ENCODE assay signal across 1 fruit fly cellular context in genomic region chr3R:30195606-30196049, dm6.
TF ChIP-seq lines count a peak whose summit lies in the region.

No protein-coding gene starts in this region.

TF ChIP-seq in whole organism, embryonic, 481 proteins besides CTCF, POLR2A, EP300 and RAD21 (continued from another document and continues in another):
- TF ChIP-seq jing (GFP tag; optimal IDR thresholded peaks at IDR 0.05; lab: Kevin White, UChicago) (no peak), CG10431 (GFP tag; optimal IDR thresholded peaks at IDR 0.05; lab: Kevin White, UChicago) (no peak), CG15073 (GFP tag; optimal IDR thresholded peaks at IDR 0.05; lab: Kevin White, UChicago) (no peak), Hr3 (GFP tag; optimal IDR thresholded peaks at IDR 0.05; lab: Kevin White, UChicago) (no peak), tap (tag; optimal IDR thresholded peaks at IDR 0.05; lab: Kevin White, UChicago) (no peak), pita (GFP tag; optimal IDR thresholded peaks at IDR 0.05; lab: Kevin White, UChicago) (peak; percentile 56), Mes4 (GFP tag; optimal IDR thresholded peaks at IDR 0.05; lab: Kevin White, UChicago) (no peak), Dek (tag; optimal IDR thresholded peaks at IDR 0.05; lab: Kevin White, UChicago) (peak; percentile 46), CG11247 (GFP tag; IDR thresholded peaks at IDR 0.05; lab: Robert Waterston, UW) (peak; percentile 54; the same call in 1 of the 2 replicates), CG43689 (GFP tag; IDR thresholded peaks at IDR 0.05; lab: Robert Waterston, UW) (no peak), Hr51 (GFP tag; optimal IDR thresholded peaks at IDR 0.05; lab: Kevin White, UChicago) (peak; percentile 21 to 32), CG11723 (GFP tag; optimal IDR thresholded peaks at IDR 0.05; lab: Kevin White, UChicago) (no peak), Rfx (GFP tag; IDR thresholded peaks at IDR 0.05; lab: Robert Waterston, UW) (peak; percentile 88), fd3F (GFP tag; optimal IDR thresholded peaks at IDR 0.05; lab: Kevin White, UChicago) (no peak), CG17612 (GFP tag; IDR thresholded peaks at IDR 0.05; lab: Robert Waterston, UW) (peak; percentile 35; the same call in 1 of the 2 replicates), Spps (tag; optimal IDR thresholded peaks at IDR 0.05; lab: Kevin White, UChicago) (no peak), TFAM (GFP tag; optimal IDR thresholded peaks at IDR 0.05; lab: Kevin White, UChicago) (no peak), CG14014 (GFP tag; IDR thresholded peaks at IDR 0.05; lab: Robert Waterston, UW) (no peak), CrebB (tag; optimal IDR thresholded peaks at IDR 0.05; lab: Kevin White, UChicago) (peak; percentile 39), Ets97D (GFP tag; optimal IDR thresholded peaks at IDR 0.05; lab: Kevin White, UChicago) (peak; percentile 8), CG10543 (GFP tag; optimal IDR thresholded peaks at IDR 0.05; lab: Kevin White, UChicago) (peak; percentile 67), CG7372 (GFP tag; IDR thresholded peaks at IDR 0.05; lab: Robert Waterston, UW) (peak; percentile 18; the same call in 1 of the 2 replicates), slp2 (GFP tag; optimal IDR thresholded peaks at IDR 0.05; lab: Kevin White, UChicago) (peak; percentile 4), onecut (GFP tag; IDR thresholded peaks at IDR 0.05; lab: Robert Waterston, UW) (no peak), CG4282 (GFP tag; optimal IDR thresholded peaks at IDR 0.05; lab: Kevin White, UChicago) (no peak), Oaz (GFP tag; IDR thresholded peaks at IDR 0.05; lab: Robert Waterston, UW) (0 out of 2 replicates have a peak, but pooled peaks have one; percentile 14), sc (optimal IDR thresholded peaks at IDR 0.05; lab: Kevin White, UChicago) (no peak), sc (GFP tag; optimal IDR thresholded peaks at IDR 0.05; lab: Kevin White, UChicago) (no peak), CG12155 (GFP tag; optimal IDR thresholded peaks at IDR 0.05; lab: Kevin White, UChicago) (peak; percentile 7), CG17385 (GFP tag; optimal IDR thresholded peaks at IDR 0.05; lab: Kevin White, UChicago) (no peak), Sry-δ (GFP tag; optimal IDR thresholded peaks at IDR 0.05; lab: Kevin White, UChicago) (peak; percentile 5), eve (GFP tag; optimal IDR thresholded peaks at IDR 0.05; lab: Kevin White, UChicago) (no peak), CG13624 (GFP tag; optimal IDR thresholded peaks at IDR 0.05; lab: Kevin White, UChicago) (no peak), CG7987 (GFP tag; optimal IDR thresholded peaks at IDR 0.05; lab: Kevin White, UChicago) (peak; percentile 36), CG18262 (tag; optimal IDR thresholded peaks at IDR 0.05; lab: Kevin White, UChicago) (peak; percentile 20), D19A (tag; optimal IDR thresholded peaks at IDR 0.05; lab: Kevin White, UChicago) (no peak), tgo (GFP tag; IDR thresholded peaks at IDR 0.05; lab: Robert Waterston, UW) (peak; percentile 52), Aef1 (GFP tag; IDR thresholded peaks at IDR 0.05; lab: Robert Waterston, UW) (no peak), dm (GFP tag; optimal IDR thresholded peaks at IDR 0.05; lab: Kevin White, UChicago) (peak; percentile 83), CG18011 (GFP tag; optimal IDR thresholded peaks at IDR 0.05; lab: Kevin White, UChicago) (no peak), Side (GFP tag; optimal IDR thresholded peaks at IDR 0.05; lab: Kevin White, UChicago) (peak; percentile 5), CG31441 (GFP tag; IDR thresholded peaks at IDR 0.05; lab: Robert Waterston, UW) (no peak), CG30020 (tag; optimal IDR thresholded peaks at IDR 0.05; lab: Kevin White, UChicago) (no peak), CG4360 (GFP tag; IDR thresholded peaks at IDR 0.05; lab: Robert Waterston, UW) (no peak; the same call in 1 of the 2 replicates), psq (GFP tag; optimal IDR thresholded peaks at IDR 0.05; lab: Kevin White, UChicago) (no peak), sr (GFP tag; IDR thresholded peaks at IDR 0.05; lab: Robert Waterston, UW) (no peak), CG6765 (GFP tag; optimal IDR thresholded peaks at IDR 0.05; lab: Kevin White, UChicago) (no peak), CG8944 (GFP tag; optimal IDR thresholded peaks at IDR 0.05; lab: Kevin White, UChicago) (peak; percentile 47), CG6791 (GFP tag; IDR thresholded peaks at IDR 0.05; lab: Robert Waterston, UW; ENCODE audit: partially characterized antibody) (0 out of 3 replicates have a peak, but pooled peaks have one; percentile 35), cad (GFP tag; optimal IDR thresholded peaks at IDR 0.05; lab: Kevin White, UChicago) (no peak), crol (GFP tag; IDR thresholded peaks at IDR 0.05; lab: Robert Waterston, UW) (no peak), ac (GFP tag; optimal IDR thresholded peaks at IDR 0.05; lab: Kevin White, UChicago) (no peak), CG2129 (GFP tag; IDR thresholded peaks at IDR 0.05; lab: Robert Waterston, UW; ENCODE audit: partially characterized antibody) (no peak), lab (GFP tag; optimal IDR thresholded peaks at IDR 0.05; lab: Kevin White, UChicago) (peak; percentile 76), dimm (GFP tag; IDR thresholded peaks at IDR 0.05; lab: Robert Waterston, UW) (no peak), ssp (GFP tag; IDR thresholded peaks at IDR 0.05; lab: Robert Waterston, UW) (no peak), slbo (GFP tag; IDR thresholded peaks at IDR 0.05; lab: Robert Waterston, UW) (peak; percentile 83), CG14050 (GFP tag; IDR thresholded peaks at IDR 0.05; lab: Robert Waterston, UW) (peak; percentile 50; the same call in 1 of the 3 replicates), CkIIα-i1 (GFP tag; IDR thresholded peaks at IDR 0.05; lab: Robert Waterston, UW) (no peak), CG10209 (GFP tag; optimal IDR thresholded peaks at IDR 0.05; lab: Kevin White, UChicago) (no peak), croc (GFP tag; conservative IDR thresholded peaks at IDR 0.05; lab: Robert Waterston, UW) (no peak), ranshi (GFP tag; IDR thresholded peaks at IDR 0.05; lab: Robert Waterston, UW) (no peak), Poxn (GFP tag; IDR thresholded peaks at IDR 0.05; lab: Robert Waterston, UW) (no peak), CG15479 (GFP tag; optimal IDR thresholded peaks at IDR 0.05; lab: Kevin White, UChicago) (no peak), CG1603 (tag; optimal IDR thresholded peaks at IDR 0.05; lab: Kevin White, UChicago) (peak; percentile 37), CG12659 (GFP tag; optimal IDR thresholded peaks at IDR 0.05; lab: Kevin White, UChicago) (peak; percentile 47), gsb-n (tag; optimal IDR thresholded peaks at IDR 0.05; lab: Kevin White, UChicago) (no peak), chinmo (GFP tag; IDR thresholded peaks at IDR 0.05; lab: Robert Waterston, UW; ENCODE audit: partially characterized antibody) (peak; percentile 31; the same call in 1 of the 4 replicates), Nf-YC (tag; optimal IDR thresholded peaks at IDR 0.05; lab: Kevin White, UChicago) (peak; percentile 53), CG9727 (GFP tag; optimal IDR thresholded peaks at IDR 0.05; lab: Kevin White, UChicago) (no peak), Ptx1 (GFP tag; IDR thresholded peaks at IDR 0.05; lab: Robert Waterston, UW) (peak; percentile 70), CG17802 (tag; optimal IDR thresholded peaks at IDR 0.05; lab: Kevin White, UChicago) (no peak), CG7357 (GFP tag; IDR thresholded peaks at IDR 0.05; lab: Robert Waterston, UW) (no peak), CG12769 (tag; optimal IDR thresholded peaks at IDR 0.05; lab: Kevin White, UChicago) (peak; percentile 65), zen2 (GFP tag; IDR thresholded peaks at IDR 0.05; lab: Robert Waterston, UW; ENCODE audit: partially characterized antibody) (no peak), CG11504 (tag; optimal IDR thresholded peaks at IDR 0.05; lab: Kevin White, UChicago) (peak; percentile 44), CG1792 (GFP tag; optimal IDR thresholded peaks at IDR 0.05; lab: Kevin White, UChicago) (no peak), Ravus (GFP tag; IDR thresholded peaks at IDR 0.05; lab: Robert Waterston, UW) (no peak), Chrac-16 (GFP tag; optimal IDR thresholded peaks at IDR 0.05; lab: Kevin White, UChicago) (peak; percentile 30), NC2β (GFP tag; optimal IDR thresholded peaks at IDR 0.05; lab: Kevin White, UChicago) (no peak), mirr (GFP tag; optimal IDR thresholded peaks at IDR 0.05; lab: Kevin White, UChicago) (peak; percentile 42), tin (GFP tag; optimal IDR thresholded peaks at IDR 0.05; lab: Kevin White, UChicago) (peak; percentile 42), CG6813 (GFP tag; optimal IDR thresholded peaks at IDR 0.05; lab: Kevin White, UChicago) (no peak), CG10274 (GFP tag; optimal IDR thresholded peaks at IDR 0.05; lab: Kevin White, UChicago) (no peak), luna (GFP tag; optimal IDR thresholded peaks at IDR 0.05; lab: Kevin White, UChicago) (no peak), unpg (GFP tag; optimal IDR thresholded peaks at IDR 0.05; lab: Kevin White, UChicago) (no peak), schlank (tag; optimal IDR thresholded peaks at IDR 0.05; lab: Kevin White, UChicago) (peak; percentile 36), Bdp1 (GFP tag; optimal IDR thresholded peaks at IDR 0.05; lab: Kevin White, UChicago) (no peak), B-H2 (GFP tag; optimal IDR thresholded peaks at IDR 0.05; lab: Kevin White, UChicago) (peak; percentile 42), jigr1 (GFP tag; IDR thresholded peaks at IDR 0.05; lab: Robert Waterston, UW) (no peak), fu2 (GFP tag; optimal IDR thresholded peaks at IDR 0.05; lab: Kevin White, UChicago) (peak; percentile 47), cwo (GFP tag; optimal IDR thresholded peaks at IDR 0.05; lab: Kevin White, UChicago) (peak; percentile 58), sug (tag; optimal IDR thresholded peaks at IDR 0.05; lab: Kevin White, UChicago) (peak; percentile 51), CG10147 (GFP tag; optimal IDR thresholded peaks at IDR 0.05; lab: Kevin White, UChicago) (peak; percentile 41), H15 (GFP tag; IDR thresholded peaks at IDR 0.05; lab: Robert Waterston, UW) (peak; percentile 45; the same call in 1 of the 3 replicates), sima (GFP tag; optimal IDR thresholded peaks at IDR 0.05; lab: Kevin White, UChicago) (no peak), Sin3A (optimal IDR thresholded peaks at IDR 0.05; lab: Kevin White, UChicago) (no peak), Bgb (GFP tag; IDR thresholded peaks at IDR 0.05; lab: Robert Waterston, UW; ENCODE audit: partially characterized antibody) (peak; percentile 35; the same call in 1 of the 2 replicates), NK7.1 (GFP tag; optimal IDR thresholded peaks at IDR 0.05; lab: Kevin White, UChicago) (no peak), Fer3 (tag; optimal IDR thresholded peaks at IDR 0.05; lab: Kevin White, UChicago) (peak; percentile 14), usp (GFP tag; optimal IDR thresholded peaks at IDR 0.05; lab: Kevin White, UChicago) (no peak), CG3838 (GFP tag; optimal IDR thresholded peaks at IDR 0.05; lab: Kevin White, UChicago) (no peak), Nf-YA (GFP tag; IDR thresholded peaks at IDR 0.05; lab: Robert Waterston, UW) (0 out of 2 replicates have a peak, but pooled peaks have one; percentile 27), ttk (GFP tag; IDR thresholded peaks at IDR 0.05; lab: Robert Waterston, UW) (0 out of 2 replicates have a peak, but pooled peaks have one; percentile 20), Jarid2 (GFP tag; optimal IDR thresholded peaks at IDR 0.05; lab: Kevin White, UChicago) (peak; percentile 45), Meics (GFP tag; optimal IDR thresholded peaks at IDR 0.05; lab: Kevin White, UChicago) (peak; percentile 62), dmrt11E (tag; optimal IDR thresholded peaks at IDR 0.05; lab: Kevin White, UChicago) (no peak), CG6689 (GFP tag; IDR thresholded peaks at IDR 0.05; lab: Robert Waterston, UW) (no peak), CG8290 (GFP tag; optimal IDR thresholded peaks at IDR 0.05; lab: Kevin White, UChicago) (no peak), CG8290 (tag; optimal IDR thresholded peaks at IDR 0.05; lab: Kevin White, UChicago) (peak in 1 of 2 experiments; percentile 86), tx (GFP tag; optimal IDR thresholded peaks at IDR 0.05; lab: Kevin White, UChicago) (no peak), CG15601 (tag; optimal IDR thresholded peaks at IDR 0.05; lab: Kevin White, UChicago) (peak; percentile 40), BtbVII (GFP tag; optimal IDR thresholded peaks at IDR 0.05; lab: Kevin White, UChicago) (no peak), CG2120 (GFP tag; optimal IDR thresholded peaks at IDR 0.05; lab: Kevin White, UChicago) (peak; percentile 79), otp (GFP tag; IDR thresholded peaks at IDR 0.05; lab: Robert Waterston, UW) (no peak), CG12942 (GFP tag; optimal IDR thresholded peaks at IDR 0.05; lab: Kevin White, UChicago) (peak; percentile 24), trem (tag; optimal IDR thresholded peaks at IDR 0.05; lab: Kevin White, UChicago) (no peak), tup (GFP tag; optimal IDR thresholded peaks at IDR 0.05; lab: Kevin White, UChicago) (no peak), kay (GFP tag; optimal IDR thresholded peaks at IDR 0.05; lab: Kevin White, UChicago) (no peak), CG15269 (tag; optimal IDR thresholded peaks at IDR 0.05; lab: Kevin White, UChicago) (peak; percentile 48), CG2875 (GFP tag; optimal IDR thresholded peaks at IDR 0.05; lab: Kevin White, UChicago) (no peak), br (optimal IDR thresholded peaks at IDR 0.05; lab: Kevin White, UChicago) (no peak), Oli (tag; optimal IDR thresholded peaks at IDR 0.05; lab: Kevin White, UChicago) (no peak), CG2199 (GFP tag; IDR thresholded peaks at IDR 0.05; lab: Robert Waterston, UW) (no peak), MBD-R2 (GFP tag; IDR thresholded peaks at IDR 0.05; lab: Robert Waterston, UW) (peak; percentile 66), MESR4 (GFP tag; optimal IDR thresholded peaks at IDR 0.05; lab: Kevin White, UChicago) (peak; percentile 22), CG11456 (GFP tag; IDR thresholded peaks at IDR 0.05; lab: Robert Waterston, UW) (peak; percentile 83), gcm (GFP tag; optimal IDR thresholded peaks at IDR 0.05; lab: Kevin White, UChicago) (no peak), CG13296 (GFP tag; optimal IDR thresholded peaks at IDR 0.05; lab: Kevin White, UChicago) (peak; percentile 54), CG11398 (GFP tag; optimal IDR thresholded peaks at IDR 0.05; lab: Kevin White, UChicago) (peak; percentile 16), CG9932 (GFP tag; IDR thresholded peaks at IDR 0.05; lab: Robert Waterston, UW) (no peak), CG33557 (GFP tag; optimal IDR thresholded peaks at IDR 0.05; lab: Kevin White, UChicago) (no peak), HLH54F (GFP tag; optimal IDR thresholded peaks at IDR 0.05; lab: Kevin White, UChicago) (peak; percentile 60), Abd-B (GFP tag; optimal IDR thresholded peaks at IDR 0.05; lab: Kevin White, UChicago) (no peak), slou (GFP tag; optimal IDR thresholded peaks at IDR 0.05; lab: Kevin White, UChicago) (no peak)
